Fruit fly (Drosophila melanogaster): ENCODE measurements around the gene CG14302.

CG14302 gene

dm6 chr3R:18745961-18746468 is 13.5 kb downstream of the CG14302 start, which contains the start of the genes PGS1 and gwl (continued):
- no peak for TF ChIP-seq fkh (GFP tag; optimal IDR thresholded peaks at IDR 0.05)
- peak; percentile 74 for TF ChIP-seq CG3032 (tag; optimal IDR thresholded peaks at IDR 0.05)
- no peak for TF ChIP-seq Hr4 (GFP tag; optimal IDR thresholded peaks at IDR 0.05)
- peak; percentile 29 for TF ChIP-seq CG11902 (GFP tag; optimal IDR thresholded peaks at IDR 0.05)
- TF ChIP-seq CG11294 (GFP tag; IDR thresholded peaks at IDR 0.05) = peak; percentile 55; the same call in 1 of the 2 replicates
- TF ChIP-seq CG6163 (GFP tag; IDR thresholded peaks at IDR 0.05) = peak; percentile 54
- TF ChIP-seq CG15336 (GFP tag; IDR thresholded peaks at IDR 0.05) = peak; percentile 49; the same call in 1 of the 2 replicates
- TF ChIP-seq CG8119 (GFP tag; IDR thresholded peaks at IDR 0.05) = peak; percentile 60; the same call in 2 of the 3 replicates
- TF ChIP-seq CG3919 (GFP tag; optimal IDR thresholded peaks at IDR 0.05) = peak; percentile 65
- no peak for TF ChIP-seq Eip78C (GFP tag)
- no peak for TF ChIP-seq CG4318 (GFP tag; optimal IDR thresholded peaks at IDR 0.05)
- TF ChIP-seq CG34406 (GFP tag; optimal IDR thresholded peaks at IDR 0.05) = peak; percentile 58
- peak; percentile 64; the same call in 1 of the 2 replicates for TF ChIP-seq Gug (GFP tag; IDR thresholded peaks at IDR 0.05)
- TF ChIP-seq dsx (GFP tag; optimal IDR thresholded peaks at IDR 0.05; ENCODE audit: poor library complexity, severe bottlenecking) = no peak
- no peak for TF ChIP-seq Smox (GFP tag; optimal IDR thresholded peaks at IDR 0.05)
- no peak for TF ChIP-seq salr (GFP tag; optimal IDR thresholded peaks at IDR 0.05)
- TF ChIP-seq topi (GFP tag; optimal IDR thresholded peaks at IDR 0.05) = no peak
- no peak for TF ChIP-seq ss (GFP tag; optimal IDR thresholded peaks at IDR 0.05)
- no peak for TF ChIP-seq fd85E (GFP tag; optimal IDR thresholded peaks at IDR 0.05)
- no peak for TF ChIP-seq vri (GFP tag; optimal IDR thresholded peaks at IDR 0.05)
- no peak for TF ChIP-seq Eip75B (GFP tag; optimal IDR thresholded peaks at IDR 0.05)
- TF ChIP-seq CG1621 (tag; optimal IDR thresholded peaks at IDR 0.05) = no peak

dm6 chr3R:18748087-18748486 is 15.6 kb downstream of the CG14302 start:
- TF ChIP-seq CG8319 (GFP tag; optimal IDR thresholded peaks at IDR 0.05) (no peak), lz (GFP tag; optimal IDR thresholded peaks at IDR 0.05) (no peak)

- TF ChIP-seq fd85E (GFP tag; optimal IDR thresholded peaks at IDR 0.05) (no peak), svp (GFP tag) (peak; percentile 96), esn (GFP tag; optimal IDR thresholded peaks at IDR 0.05) (no peak), CG9139 (GFP tag; optimal IDR thresholded peaks at IDR 0.05) (no peak), Sox102F (GFP tag; optimal IDR thresholded peaks at IDR 0.05) (no peak)
Measured at dm6 chr3R:18749786-18750185, 17.3 kb downstream of the CG14302 start.

dm6 chr3R:18758548-18759257 is 26.2 kb downstream of the CG14302 start, which contains the start of gene Epg5:
Epg5 (minus strand) TSS chr3R:18758873.
- TF ChIP-seq dac (GFP tag; optimal IDR thresholded peaks at IDR 0.05) (no peak), Ets21C (GFP tag; optimal IDR thresholded peaks at IDR 0.05) (no peak), CG8119 (GFP tag; IDR thresholded peaks at IDR 0.05) (no peak), CG11294 (GFP tag; IDR thresholded peaks at IDR 0.05) (peak; percentile 52; the same call in 1 of the 2 replicates), Hr39 (GFP tag; optimal IDR thresholded peaks at IDR 0.05) (no peak), CG4318 (GFP tag; optimal IDR thresholded peaks at IDR 0.05) (no peak), Sox14 (GFP tag; optimal IDR thresholded peaks at IDR 0.05) (peak; percentile 94), fd85E (GFP tag; optimal IDR thresholded peaks at IDR 0.05) (no peak), dsx (GFP tag; optimal IDR thresholded peaks at IDR 0.05; ENCODE audit: poor library complexity, severe bottlenecking) (no peak), Eip93F (GFP tag; optimal IDR thresholded peaks at IDR 0.05) (peak; percentile 25), pdm3 (GFP tag; optimal IDR thresholded peaks at IDR 0.05) (no peak), CG6163 (GFP tag; IDR thresholded peaks at IDR 0.05) (peak; percentile 37; the same call in 1 of the 3 replicates), Hr38 (GFP tag; optimal IDR thresholded peaks at IDR 0.05) (no peak), CG6792 (GFP tag; optimal IDR thresholded peaks at IDR 0.05) (peak; percentile 70), Sox15 (GFP tag; optimal IDR thresholded peaks at IDR 0.05) (peak; percentile 67), CG1621 (tag; optimal IDR thresholded peaks at IDR 0.05) (no peak), svp (GFP tag) (peak; percentile 93), salr (GFP tag; optimal IDR thresholded peaks at IDR 0.05) (peak in 1 of 2 experiments; percentile 42), spab (GFP tag; optimal IDR thresholded peaks at IDR 0.05) (no peak), ss (GFP tag; optimal IDR thresholded peaks at IDR 0.05) (no peak), lz (GFP tag; optimal IDR thresholded peaks at IDR 0.05) (peak; percentile 87), Eip78C (GFP tag) (no peak), CG3919 (GFP tag; optimal IDR thresholded peaks at IDR 0.05) (no peak), achi (GFP tag; optimal IDR thresholded peaks at IDR 0.05) (no peak), net (GFP tag; optimal IDR thresholded peaks at IDR 0.05) (no peak), CG3032 (tag; optimal IDR thresholded peaks at IDR 0.05) (no peak), CG7368 (GFP tag; optimal IDR thresholded peaks at IDR 0.05) (no peak), Gug (GFP tag; IDR thresholded peaks at IDR 0.05) (peak; percentile 50; the same call in 1 of the 2 replicates), cyc (GFP tag; optimal IDR thresholded peaks at IDR 0.05) (peak; percentile 79), vri (GFP tag; optimal IDR thresholded peaks at IDR 0.05) (no peak), CG8319 (GFP tag; optimal IDR thresholded peaks at IDR 0.05) (no peak), CG9139 (GFP tag; optimal IDR thresholded peaks at IDR 0.05) (no peak)

Data from whole organism, prepupa.